Worm (Caenorhabditis elegans): ENCODE results near the gene lec-1.
A peak's percentile ranks its signal among the peaks of the same experiment; 100 is the strongest.

lec-1 gene

ce11 chrII:13193563-13194103, 1.7 kb upstream of the lec-1 start:
- no peak for TF ChIP-seq crh-2 (tag; optimal IDR thresholded peaks at IDR 0.05)
- TF ChIP-seq ceh-82 (tag; optimal IDR thresholded peaks at IDR 0.05): no peak
- peak; percentile 10 for TF ChIP-seq nhr-129 (tag; optimal IDR thresholded peaks at IDR 0.05)
- peak; percentile 5 for TF ChIP-seq blmp-1 (tag; optimal IDR thresholded peaks at IDR 0.05; ENCODE audit: insufficient read depth)
- peak; percentile 14 for TF ChIP-seq sma-9 (GFP tag; optimal IDR thresholded peaks at IDR 0.05)
- TF ChIP-seq sma-9 (tag; optimal IDR thresholded peaks at IDR 0.05): no peak
- peak; percentile 27 for TF ChIP-seq F13H6.1 (tag; optimal IDR thresholded peaks at IDR 0.05)

- no peak for TF ChIP-seq peb-1 (tag; optimal IDR thresholded peaks at IDR 0.05)
- no peak for TF ChIP-seq sma-9 (GFP tag; optimal IDR thresholded peaks at IDR 0.05)
- TF ChIP-seq sma-9 (tag; optimal IDR thresholded peaks at IDR 0.05): no peak
- TF ChIP-seq nhr-25 (tag; optimal IDR thresholded peaks at IDR 0.05): peak; percentile 10
- TF ChIP-seq nhr-10 (tag; optimal IDR thresholded peaks at IDR 0.05): no peak
- TF ChIP-seq nhr-77 (tag; optimal IDR thresholded peaks at IDR 0.05): no peak
These were observed 513 bp downstream of the lec-1 start for ce11 chrII:13195706-13196417.

ce11 chrII:13196689-13197280, 1.4 kb downstream of the lec-1 start:
- TF ChIP-seq peb-1 (tag; optimal IDR thresholded peaks at IDR 0.05) (no peak), sem-4 (tag; optimal IDR thresholded peaks at IDR 0.05) (peak; percentile 13), F13H6.1 (tag; optimal IDR thresholded peaks at IDR 0.05) (peak; percentile 22), lsy-2 (tag; optimal IDR thresholded peaks at IDR 0.05) (peak in 1 of 2 experiments; percentile 23), nhr-129 (tag; optimal IDR thresholded peaks at IDR 0.05) (peak; percentile 64), ztf-1 (GFP tag; conservative IDR thresholded peaks at IDR 0.05) (no peak), fos-1 (tag; optimal IDR thresholded peaks at IDR 0.05) (peak; percentile 69), C34F6.9 (tag; optimal IDR thresholded peaks at IDR 0.05) (peak; percentile 28), nhr-10 (tag; optimal IDR thresholded peaks at IDR 0.05) (no peak), unc-55 (GFP tag; optimal IDR thresholded peaks at IDR 0.05) (peak; percentile 35), nhr-21 (tag; optimal IDR thresholded peaks at IDR 0.05) (no peak)

ce11 chrII:13198845-13199244, 3.5 kb downstream of the lec-1 start:
- TF ChIP-seq skn-1 (tag; optimal IDR thresholded peaks at IDR 0.05) (no peak), F13H6.1 (tag; optimal IDR thresholded peaks at IDR 0.05) (no peak), dmd-4 (tag; optimal IDR thresholded peaks at IDR 0.05) (no peak)

ce11 chrII:13199674-13200215, 4.4 kb downstream of the lec-1 start, which contains the start of gene btf-1:
TSS of gene btf-1 (plus strand) at chrII:13200165.
- peak; percentile 5 for TF ChIP-seq lin-11 (tag; optimal IDR thresholded peaks at IDR 0.05)
- TF ChIP-seq nhr-23 (tag; optimal IDR thresholded peaks at IDR 0.05): no peak
- TF ChIP-seq elt-1 (tag; optimal IDR thresholded peaks at IDR 0.05): no peak
- no peak for TF ChIP-seq aly-2 (tag; optimal IDR thresholded peaks at IDR 0.05)
- TF ChIP-seq mdl-1 (tag; optimal IDR thresholded peaks at IDR 0.05): peak in 1 of 2 experiments; percentile 23
- TF ChIP-seq elt-3 (tag; optimal IDR thresholded peaks at IDR 0.05): no peak
- peak; percentile 76 for TF ChIP-seq nhr-25 (tag; optimal IDR thresholded peaks at IDR 0.05)
- no peak for TF ChIP-seq alr-1 (tag; optimal IDR thresholded peaks at IDR 0.05)
- peak; percentile 70 for TF ChIP-seq sma-9 (GFP tag; optimal IDR thresholded peaks at IDR 0.05)
- no peak for TF ChIP-seq sma-9 (tag; optimal IDR thresholded peaks at IDR 0.05)
- peak; percentile 86 for TF ChIP-seq C34F6.9 (tag; optimal IDR thresholded peaks at IDR 0.05)
- peak; percentile 48 for TF ChIP-seq egl-27 (tag; optimal IDR thresholded peaks at IDR 0.05)
- no peak for TF ChIP-seq nhr-11 (tag; optimal IDR thresholded peaks at IDR 0.05)
- TF ChIP-seq ZK546.5 (tag; optimal IDR thresholded peaks at IDR 0.05): peak; percentile 6
- peak; percentile 1 for TF ChIP-seq zag-1 (tag; optimal IDR thresholded peaks at IDR 0.05)
- peak; percentile 57 for TF ChIP-seq nhr-6 (tag; optimal IDR thresholded peaks at IDR 0.05)
- TF ChIP-seq ceh-82 (tag; optimal IDR thresholded peaks at IDR 0.05): no peak
- no peak for TF ChIP-seq peb-1 (tag; optimal IDR thresholded peaks at IDR 0.05)
- peak; percentile 71 for TF ChIP-seq nhr-129 (tag; optimal IDR thresholded peaks at IDR 0.05)
- TF ChIP-seq nhr-77 (tag; optimal IDR thresholded peaks at IDR 0.05): peak; percentile 54
- peak; percentile 26 for TF ChIP-seq R02D3.7 (tag; optimal IDR thresholded peaks at IDR 0.05)
- no peak for TF ChIP-seq ztf-1 (GFP tag; conservative IDR thresholded peaks at IDR 0.05)
- peak; percentile 92 for TF ChIP-seq sma-3 (GFP tag; optimal IDR thresholded peaks at IDR 0.05)
- no peak for TF ChIP-seq unc-62 (GFP tag; optimal IDR thresholded peaks at IDR 0.05)
- TF ChIP-seq ztf-11 (tag; optimal IDR thresholded peaks at IDR 0.05): no peak
- TF ChIP-seq lsy-2 (tag; optimal IDR thresholded peaks at IDR 0.05): peak; percentile 67 to 86
- TF ChIP-seq fos-1 (tag; optimal IDR thresholded peaks at IDR 0.05): peak; percentile 59
- TF ChIP-seq nhr-21 (tag; optimal IDR thresholded peaks at IDR 0.05): peak; percentile 79
- TF ChIP-seq sem-4 (tag; optimal IDR thresholded peaks at IDR 0.05): no peak
- peak; percentile 51 for TF ChIP-seq ztf-4 (tag; optimal IDR thresholded peaks at IDR 0.05)
- peak; percentile 68 for TF ChIP-seq crh-2 (tag; optimal IDR thresholded peaks at IDR 0.05)
- TF ChIP-seq dmd-4 (tag; optimal IDR thresholded peaks at IDR 0.05): peak; percentile 5
- no peak for TF ChIP-seq snpc-4 (tag; optimal IDR thresholded peaks at IDR 0.05)
- TF ChIP-seq lin-39 (tag; optimal IDR thresholded peaks at IDR 0.05): no peak
- peak; percentile 78 for TF ChIP-seq lin-13 (GFP tag; optimal IDR thresholded peaks at IDR 0.05)

All from whole organism, L2 larva.